Fruit fly (Drosophila melanogaster) Kc167 (cell line): ENCODE data around the gene flw.

Experiments used
- Myc ChIP-seq: fragments of >200 bp; optimal IDR thresholded peaks from 2 replicates; lab custom pipeline; 2017; ENCODE audit warnings: missing external identifiers
- Sin3A ChIP-seq: fragments of >200 bp; optimal IDR thresholded peaks from 2 replicates; lab custom pipeline; 2018; ENCODE audit warnings: missing external identifiers
- h ChIP-seq: fragments of >200 bp; optimal IDR thresholded peaks from 3 replicates; lab custom pipeline; 2018; ENCODE audit warnings: missing external identifiers
- insv ChIP-seq: fragments of >200 bp; optimal IDR thresholded peaks from 3 replicates; lab custom pipeline; 2018; ENCODE audit warnings: missing external identifiers
- psq ChIP-seq: fragments of >200 bp; optimal IDR thresholded peaks from 2 replicates; lab custom pipeline; 2017; ENCODE audit warnings: missing external identifiers
- ttk ChIP-seq: sonication (Bioruptor generic); optimal IDR thresholded peaks from 2 replicates; lab custom pipeline; 2017; ENCODE audit warnings: missing external identifiers

Gene flw

dm6 chrX:10385757-10386156 lies at the start of gene flw, which contains the start of gene Psf3:
Gene flw, plus strand, starts transcription at chrX:10385960.
Gene Psf3, minus strand, starts transcription at chrX:10385861.
- TF ChIP-seq psq (lab: Kevin White, UChicago), result no peak
- no peak for TF ChIP-seq Sin3A (lab: Kevin White, UChicago)
- no peak for TF ChIP-seq Myc (lab: Kevin White, UChicago)
- TF ChIP-seq h (lab: Kevin White, UChicago), result no peak
- TF ChIP-seq ttk, result no peak
- no peak for TF ChIP-seq insv (lab: Kevin White, UChicago)

DNA sequence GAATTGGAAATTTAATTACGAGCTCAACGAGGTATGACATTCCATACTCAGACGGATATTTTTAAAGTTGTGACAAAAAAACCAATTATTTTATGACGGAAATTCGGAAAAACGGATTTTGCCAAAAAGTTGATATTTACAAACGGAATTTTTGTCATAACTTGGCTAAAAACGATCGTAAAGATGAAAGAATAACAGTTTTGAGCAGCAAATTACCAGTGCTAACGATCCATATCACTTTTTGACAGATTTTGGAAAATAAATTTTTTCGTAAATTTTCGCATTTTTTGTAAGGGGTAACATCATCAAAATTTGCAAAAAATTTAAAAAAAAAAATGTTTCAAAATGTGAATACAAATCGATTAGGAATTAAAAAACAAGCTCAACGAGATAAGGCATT lies 45.3 kb upstream of the flw start:
- TF ChIP-seq insv (lab: Kevin White, UChicago), result no peak
- no peak for TF ChIP-seq ttk
- TF ChIP-seq Myc (lab: Kevin White, UChicago), result no peak
- TF ChIP-seq h (lab: Kevin White, UChicago), result no peak
- TF ChIP-seq Sin3A (lab: Kevin White, UChicago), result no peak
- TF ChIP-seq psq (lab: Kevin White, UChicago), result no peak

- no peak for TF ChIP-seq ttk
- TF ChIP-seq insv (lab: Kevin White, UChicago), result no peak
- TF ChIP-seq h (lab: Kevin White, UChicago), result no peak
- no peak for TF ChIP-seq psq (lab: Kevin White, UChicago)
- no peak for TF ChIP-seq Myc (lab: Kevin White, UChicago)
- no peak for TF ChIP-seq Sin3A (lab: Kevin White, UChicago)
Measured at dm6 chrX:10347979-10348692, 37.6 kb upstream of the flw start.

- TF ChIP-seq Sin3A (lab: Kevin White, UChicago) (no peak), insv (lab: Kevin White, UChicago) (no peak), psq (lab: Kevin White, UChicago) (no peak), Myc (lab: Kevin White, UChicago) (no peak), ttk (no peak), h (lab: Kevin White, UChicago) (no peak)
Measured at dm6 chrX:10362127-10362526, 23.6 kb upstream of the flw start.

- no peak for TF ChIP-seq Myc (lab: Kevin White, UChicago)
- no peak for TF ChIP-seq h (lab: Kevin White, UChicago)
- TF ChIP-seq Sin3A (lab: Kevin White, UChicago), result no peak
- no peak for TF ChIP-seq ttk
- no peak for TF ChIP-seq psq (lab: Kevin White, UChicago)
- TF ChIP-seq insv (lab: Kevin White, UChicago), result no peak
Measured at dm6 chrX:10362557-10363366, 23.0 kb upstream of the flw start.

- no peak for TF ChIP-seq insv (lab: Kevin White, UChicago)
- TF ChIP-seq Myc (lab: Kevin White, UChicago), result no peak
- TF ChIP-seq h (lab: Kevin White, UChicago), result no peak
- no peak for TF ChIP-seq psq (lab: Kevin White, UChicago)
- no peak for TF ChIP-seq Sin3A (lab: Kevin White, UChicago)
- TF ChIP-seq ttk, result no peak
Measured at dm6 chrX:10364556-10365227, 21.1 kb upstream of the flw start.

DNA sequence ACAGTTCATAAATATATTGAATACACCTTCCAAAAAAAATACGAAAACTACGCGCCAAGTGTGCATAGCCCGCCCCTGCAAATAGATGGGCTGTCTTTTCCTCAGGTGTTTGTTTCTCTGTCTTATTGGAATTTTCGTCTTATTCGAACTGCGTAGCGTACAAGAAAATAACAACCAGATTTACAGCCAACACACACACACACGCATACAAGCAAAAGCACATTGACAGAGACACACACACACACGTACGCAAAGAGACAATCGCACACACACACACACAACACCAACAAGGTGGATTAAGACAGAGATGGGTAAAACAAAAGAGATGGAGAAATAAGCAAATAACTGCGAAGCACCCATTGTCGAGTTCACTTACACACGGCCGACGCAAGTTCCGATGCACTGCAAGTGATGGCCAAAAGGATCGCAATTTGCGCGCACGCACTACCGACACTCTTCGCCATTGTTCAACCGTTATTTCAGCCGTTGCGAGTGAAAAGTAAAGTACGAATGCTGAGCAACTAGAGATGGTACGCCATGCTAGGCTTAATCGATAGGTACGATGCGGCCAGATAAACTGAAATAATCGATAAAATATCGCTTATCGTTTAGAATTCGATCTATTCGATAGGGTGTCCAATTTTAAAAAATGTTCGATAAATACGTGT lies 19.9 kb upstream of the flw start:
- TF ChIP-seq psq (lab: Kevin White, UChicago) (no peak), ttk (no peak), h (lab: Kevin White, UChicago) (no peak), Myc (lab: Kevin White, UChicago) (no peak), insv (lab: Kevin White, UChicago) (no peak), Sin3A (lab: Kevin White, UChicago) (no peak)

- TF ChIP-seq Sin3A (lab: Kevin White, UChicago), result no peak
- TF ChIP-seq psq (lab: Kevin White, UChicago), result no peak
- no peak for TF ChIP-seq h (lab: Kevin White, UChicago)
- no peak for TF ChIP-seq insv (lab: Kevin White, UChicago)
- no peak for TF ChIP-seq Myc (lab: Kevin White, UChicago)
- TF ChIP-seq ttk, result no peak
Measured at dm6 chrX:10367372-10367771, 18.4 kb upstream of the flw start, which contains the start of gene CG32679. Gene CG32679, minus strand, starts transcription at chrX:10367472.

dm6 chrX:10367801-10368203 lies 18.0 kb upstream of the flw start, which contains the start of gene CG17841:
Gene CG17841, plus strand, starts transcription at chrX:10368052.
- TF ChIP-seq insv (lab: Kevin White, UChicago) (no peak), Sin3A (lab: Kevin White, UChicago) (no peak), h (lab: Kevin White, UChicago) (no peak), Myc (lab: Kevin White, UChicago) (no peak), psq (lab: Kevin White, UChicago) (no peak)

DNA sequence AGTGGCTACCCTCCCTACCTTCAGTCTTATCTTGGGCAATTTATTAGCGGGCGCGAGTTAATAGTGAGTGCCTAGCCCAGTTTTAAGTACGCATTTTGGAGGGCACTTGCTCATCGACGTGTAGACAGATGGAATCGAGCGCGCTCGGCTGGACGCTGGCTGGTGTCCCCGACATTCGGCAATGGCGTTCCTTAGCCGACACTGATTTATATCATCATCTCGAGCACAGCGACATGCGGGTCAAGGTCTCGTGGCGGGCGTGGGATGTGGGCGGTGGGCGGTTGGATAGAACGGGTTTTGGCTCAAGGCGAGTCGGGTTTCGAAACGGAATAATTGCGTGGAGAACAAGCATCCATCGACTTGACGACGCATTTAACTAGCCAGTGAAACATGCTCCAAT lies 16.4 kb upstream of the flw start:
- no peak for TF ChIP-seq psq (lab: Kevin White, UChicago)
- no peak for TF ChIP-seq Sin3A (lab: Kevin White, UChicago)
- TF ChIP-seq Myc (lab: Kevin White, UChicago), result no peak
- TF ChIP-seq h (lab: Kevin White, UChicago), result no peak
- TF ChIP-seq ttk, result no peak
- no peak for TF ChIP-seq insv (lab: Kevin White, UChicago)
